Fruit fly (Drosophila melanogaster): ENCODE results near the gene TotZ.
A peak's percentile ranks its signal among the peaks of the same experiment; 100 is the strongest.

dm6 chr3R:20832689-20833524 lies 44.6 kb upstream of the TotZ start, which contains the start of gene Synd:
- TF ChIP-seq Lpt (GFP tag; optimal IDR thresholded peaks at IDR 0.05) = peak; percentile 51
- TF ChIP-seq fkh (GFP tag; optimal IDR thresholded peaks at IDR 0.05) = peak; percentile 79
- peak; percentile 67 for TF ChIP-seq svp (GFP tag)
- TF ChIP-seq CG9139 (GFP tag; optimal IDR thresholded peaks at IDR 0.05) = peak; percentile 39
- TF ChIP-seq Hr39 (GFP tag; optimal IDR thresholded peaks at IDR 0.05) = peak; percentile 41
- peak; percentile 9 for TF ChIP-seq Blimp-1 (GFP tag; optimal IDR thresholded peaks at IDR 0.05)
- no peak for TF ChIP-seq Sox102F (GFP tag; optimal IDR thresholded peaks at IDR 0.05)
- TF ChIP-seq Hr4 (GFP tag; optimal IDR thresholded peaks at IDR 0.05) = peak; percentile 32
- peak; percentile 28 for TF ChIP-seq pdm3 (GFP tag; optimal IDR thresholded peaks at IDR 0.05)
- TF ChIP-seq CG32006 (GFP tag; optimal IDR thresholded peaks at IDR 0.05) = peak; percentile 45
- peak; percentile 28 for TF ChIP-seq CG31627 (GFP tag; optimal IDR thresholded peaks at IDR 0.05)
- peak; percentile 39 for TF ChIP-seq CG7368 (GFP tag; optimal IDR thresholded peaks at IDR 0.05)
- TF ChIP-seq fd59A (GFP tag; optimal IDR thresholded peaks at IDR 0.05) = no peak
- peak; percentile 57 for TF ChIP-seq CG3919 (GFP tag; optimal IDR thresholded peaks at IDR 0.05)

Measured in whole organism, prepupa.